Fruit fly (Drosophila melanogaster): ENCODE data around the gene Uxs.
A peak's percentile ranks its signal among the peaks of the same experiment; 100 is the strongest.

The Uxs gene

dm6 chr3L:8197779-8198279, 17.1 kb downstream of the Uxs start, which contains the start of the genes UbcE2M and Dhps (continued):
- peak; percentile 82 for TF ChIP-seq CG6791 (GFP tag; IDR thresholded peaks at IDR 0.05; ENCODE audit: partially characterized antibody)

DNA sequence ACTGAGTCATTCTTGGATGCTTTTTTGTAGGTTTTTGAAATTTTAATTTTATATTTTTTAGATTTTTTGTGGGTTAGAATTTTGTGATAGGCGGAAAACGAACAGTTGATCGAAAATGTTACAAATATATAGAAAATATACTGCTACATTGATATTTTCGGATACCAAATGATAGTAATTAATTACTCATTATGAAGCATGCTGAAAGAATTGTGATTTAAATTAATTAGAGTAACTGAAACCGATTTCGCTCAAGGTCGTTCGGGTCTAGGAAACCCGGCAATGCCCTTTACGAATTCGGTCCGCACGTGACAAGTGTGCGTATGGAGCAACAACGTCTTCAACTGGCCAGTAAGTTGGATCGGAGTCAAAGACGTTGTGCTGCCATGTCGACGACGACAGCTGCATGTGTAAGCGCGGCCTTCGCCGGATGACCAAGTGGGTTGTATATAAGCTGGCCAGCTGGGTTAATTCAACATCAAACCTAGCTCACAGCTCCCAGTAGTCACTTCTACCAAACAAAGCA, 21.7 kb downstream of the Uxs start, which contains the start of the genes CG7366 and CG13679:
Gene CG7366 (minus strand): TSS at position 101 of the 526 bp plus-strand sequence.
Gene CG13679 (plus strand): TSS at position 476 of the 526 bp plus-strand sequence.
- no peak for TF ChIP-seq CG6813 (GFP tag; optimal IDR thresholded peaks at IDR 0.05)
- TF ChIP-seq CG15073 (GFP tag; optimal IDR thresholded peaks at IDR 0.05): no peak
- TF ChIP-seq hth (optimal IDR thresholded peaks at IDR 0.05): no peak
- TF ChIP-seq CG12236 (GFP tag; optimal IDR thresholded peaks at IDR 0.05): no peak
- TF ChIP-seq Fer2 (tag; optimal IDR thresholded peaks at IDR 0.05): no peak
- no peak for TF ChIP-seq Six4 (GFP tag; optimal IDR thresholded peaks at IDR 0.05)
- TF ChIP-seq Mes4 (GFP tag; optimal IDR thresholded peaks at IDR 0.05): no peak
- no peak for TF ChIP-seq CG8944 (GFP tag; optimal IDR thresholded peaks at IDR 0.05)
- no peak for TF ChIP-seq yki (optimal IDR thresholded peaks at IDR 0.05)
- TF ChIP-seq CG16863 (GFP tag; optimal IDR thresholded peaks at IDR 0.05): no peak
- no peak for TF ChIP-seq grau (tag; optimal IDR thresholded peaks at IDR 0.05)
- no peak for TF ChIP-seq Bdp1 (GFP tag; optimal IDR thresholded peaks at IDR 0.05)
- TF ChIP-seq crp (GFP tag; optimal IDR thresholded peaks at IDR 0.05): no peak
- TF ChIP-seq zen2 (GFP tag; IDR thresholded peaks at IDR 0.05; ENCODE audit: partially characterized antibody): no peak
- no peak for TF ChIP-seq CG16779 (GFP tag; IDR thresholded peaks at IDR 0.05)
- no peak for TF ChIP-seq CG18764 (GFP tag; optimal IDR thresholded peaks at IDR 0.05)

DNA sequence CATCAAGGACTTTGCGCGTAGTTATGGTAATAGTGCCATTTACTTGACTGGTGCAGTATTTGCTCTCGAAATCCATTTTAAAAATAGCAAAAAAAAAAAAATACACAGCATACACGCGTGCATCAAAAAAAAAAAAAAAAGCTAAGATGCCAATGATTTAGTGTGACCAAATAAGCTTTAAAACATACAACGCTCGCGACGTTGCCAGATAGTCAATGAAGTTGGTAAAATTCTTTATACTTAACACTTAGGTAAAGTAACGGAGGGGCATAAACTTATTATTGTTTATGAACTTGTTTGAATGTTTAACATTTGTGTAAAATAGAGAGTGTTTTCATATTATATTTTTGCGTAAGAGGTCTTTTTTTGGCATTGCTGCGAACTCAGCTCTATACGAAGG, 29.9 kb downstream of the Uxs start, which contains the start of gene tut:
Gene tut (minus strand): TSS at position 148 of the 400 bp plus-strand sequence.
- TF ChIP-seq cwo (GFP tag; optimal IDR thresholded peaks at IDR 0.05): no peak
- TF ChIP-seq eyg (GFP tag; optimal IDR thresholded peaks at IDR 0.05): no peak
- peak; percentile 37 for TF ChIP-seq gfzf (GFP tag; optimal IDR thresholded peaks at IDR 0.05)
- no peak for TF ChIP-seq toy (GFP tag; IDR thresholded peaks at IDR 0.05)
- TF ChIP-seq CG2202 (tag; optimal IDR thresholded peaks at IDR 0.05): no peak
- TF ChIP-seq stwl (tag; optimal IDR thresholded peaks at IDR 0.05): peak; percentile 91
- no peak for TF ChIP-seq bigmax (GFP tag; optimal IDR thresholded peaks at IDR 0.05)

- TF ChIP-seq Oli (tag; optimal IDR thresholded peaks at IDR 0.05) (no peak), Ets65A (GFP tag) (peak; percentile 90)
Observed at dm6 chr3L:8211590-8211989, 30.9 kb downstream of the Uxs start, which contains the start of gene CG8006. Gene CG8006 (plus strand): TSS chr3L:8211890.

DNA sequence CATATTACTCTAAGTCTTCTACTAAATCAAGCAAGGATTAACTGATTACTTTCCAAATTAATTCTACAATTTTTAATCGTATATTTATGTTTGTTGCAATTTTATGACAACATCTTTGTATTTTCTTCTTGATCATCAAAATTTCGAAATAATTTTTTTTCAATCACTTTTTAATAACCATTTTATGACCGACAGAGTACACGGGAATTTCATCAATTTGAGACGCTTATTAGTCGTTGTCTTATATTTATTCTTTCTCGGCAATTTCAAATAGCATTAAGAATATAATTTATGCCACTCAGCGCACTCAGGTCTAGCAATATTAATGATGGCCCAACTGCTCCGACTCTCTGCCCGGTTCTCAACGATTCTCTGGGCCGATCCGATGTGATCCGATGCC, 34.3 kb downstream of the Uxs start, which contains the start of gene CG8012:
Gene CG8012 (plus strand): TSS at position 301 of the 400 bp plus-strand sequence.
- no peak for TF ChIP-seq Gug (GFP tag; IDR thresholded peaks at IDR 0.05)

dm6 chr3L:8218883-8219282, 38.2 kb downstream of the Uxs start, which contains the start of gene CG13674:
Gene CG13674 (minus strand): TSS chr3L:8218983.
- TF ChIP-seq CG5245 (GFP tag; optimal IDR thresholded peaks at IDR 0.05) (no peak), Hey (tag; optimal IDR thresholded peaks at IDR 0.05) (peak; percentile 65)

DNA sequence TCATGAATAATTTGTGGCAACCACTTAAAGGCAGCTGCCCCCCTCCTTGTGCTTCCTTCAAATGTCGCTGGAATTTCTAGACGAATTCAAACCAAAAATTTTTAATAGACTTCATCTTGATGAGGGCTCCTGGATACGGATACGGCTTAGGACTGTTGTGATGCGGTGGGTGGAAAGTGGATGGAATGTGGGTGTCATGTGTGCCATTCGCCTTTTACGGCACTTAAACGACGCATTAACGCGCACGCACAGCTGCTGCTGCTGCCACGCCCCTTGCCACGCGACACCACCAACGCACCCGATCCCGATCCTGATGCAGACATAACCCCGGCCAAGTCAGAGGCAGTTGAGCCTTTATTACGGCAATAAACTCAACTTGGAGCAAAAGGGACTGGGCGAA, 39.0 kb downstream of the Uxs start:
- TF ChIP-seq fd102C (GFP tag; optimal IDR thresholded peaks at IDR 0.05) (no peak), Hey (tag; optimal IDR thresholded peaks at IDR 0.05) (peak; percentile 65), run (tag; optimal IDR thresholded peaks at IDR 0.05) (no peak), abd-A (tag; optimal IDR thresholded peaks at IDR 0.05) (peak; percentile 89), CG3065 (GFP tag; optimal IDR thresholded peaks at IDR 0.05) (no peak), wek (GFP tag; optimal IDR thresholded peaks at IDR 0.05) (no peak), CG10431 (GFP tag; optimal IDR thresholded peaks at IDR 0.05) (no peak), sd (tag; optimal IDR thresholded peaks at IDR 0.05) (peak; percentile 71), CG12155 (GFP tag; optimal IDR thresholded peaks at IDR 0.05) (no peak), CG9215 (GFP tag; IDR thresholded peaks at IDR 0.05) (no peak), hb (GFP tag; IDR thresholded peaks at IDR 0.05; ENCODE audit: partially characterized antibody) (no peak), Ets65A (GFP tag) (peak; percentile 50), CG3847 (GFP tag; IDR thresholded peaks at IDR 0.05) (no peak)

All from whole organism, embryonic.